Fruit fly (Drosophila melanogaster) whole organism, larva: ENCODE data around the gene CG1105.

Experiments
- noc ChIP-seq: fragments of 200-800 bp; sonication (Bioruptor generic); optimal IDR thresholded peaks from 3 replicates; lab custom pipeline; 2019; ENCODE audit warnings: missing biosample characterization, mild to moderate bottlenecking, missing genetic modification characterization, moderate library complexity

Gene CG1105

dm6 chr3R:7067092-7067491, at the start of gene CG1105, which contains the start of gene CG1965:
Gene CG1105, minus strand, starts transcription at chr3R:7067136.
Gene CG1965, plus strand, starts transcription at chr3R:7067401.
- peak; percentile 81 for TF ChIP-seq noc

dm6 chr3R:7116511-7116910, 49.6 kb upstream of the CG1105 start:
- no peak for TF ChIP-seq noc

DNA sequence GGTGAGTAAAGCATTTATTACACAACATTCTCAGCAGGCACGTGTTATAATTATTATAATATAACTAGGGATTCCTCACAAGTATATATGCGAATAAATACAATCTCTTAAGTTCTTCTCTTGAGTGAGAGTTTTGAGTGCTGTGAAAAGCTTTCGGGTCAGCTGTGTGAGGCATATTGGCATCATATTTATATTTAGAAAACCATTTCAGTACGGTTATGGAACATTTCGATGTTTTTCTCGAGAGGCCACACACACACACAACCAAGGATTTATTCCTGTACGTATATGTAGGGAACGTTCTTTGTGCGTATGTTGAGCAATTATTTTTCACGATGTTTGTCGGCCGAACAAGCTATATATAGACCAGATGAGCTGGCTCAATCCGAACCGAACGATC, 46.0 kb upstream of the CG1105 start:
- no peak for TF ChIP-seq noc

DNA sequence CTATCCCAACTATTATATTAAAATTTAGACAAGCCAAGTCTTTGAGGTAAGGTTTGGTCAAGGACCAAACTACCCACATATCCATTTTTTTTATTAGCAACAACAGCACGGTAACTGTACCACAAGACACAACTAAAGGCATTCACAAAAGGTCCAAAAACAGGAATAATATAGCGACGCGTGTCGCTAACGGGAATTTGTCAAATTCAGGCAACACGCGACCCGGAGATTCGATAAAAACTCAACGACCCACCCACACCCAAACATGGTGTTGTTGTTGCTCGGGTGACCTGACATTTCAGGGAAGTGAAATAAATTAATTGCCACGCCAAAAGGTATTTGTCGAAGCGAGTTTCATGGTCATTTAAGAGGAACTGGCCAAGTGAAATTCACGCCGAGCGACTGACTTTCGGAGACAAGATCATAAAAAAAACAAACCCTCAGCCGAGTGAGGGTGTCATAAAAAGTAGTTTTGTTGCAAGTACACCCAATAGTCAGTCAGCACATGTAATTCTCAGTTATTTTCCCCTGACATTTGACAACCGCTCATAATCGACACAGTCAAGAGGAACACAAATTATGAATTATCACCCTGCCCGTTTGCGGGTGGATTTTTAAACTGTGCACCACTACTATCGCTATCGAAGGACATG, 44.4 kb upstream of the CG1105 start:
- TF ChIP-seq noc: no peak

dm6 chr3R:7109760-7110303, 42.9 kb upstream of the CG1105 start:
- no peak for TF ChIP-seq noc

dm6 chr3R:7108589-7109312, 41.8 kb upstream of the CG1105 start:
- peak; percentile 5 for TF ChIP-seq noc

DNA sequence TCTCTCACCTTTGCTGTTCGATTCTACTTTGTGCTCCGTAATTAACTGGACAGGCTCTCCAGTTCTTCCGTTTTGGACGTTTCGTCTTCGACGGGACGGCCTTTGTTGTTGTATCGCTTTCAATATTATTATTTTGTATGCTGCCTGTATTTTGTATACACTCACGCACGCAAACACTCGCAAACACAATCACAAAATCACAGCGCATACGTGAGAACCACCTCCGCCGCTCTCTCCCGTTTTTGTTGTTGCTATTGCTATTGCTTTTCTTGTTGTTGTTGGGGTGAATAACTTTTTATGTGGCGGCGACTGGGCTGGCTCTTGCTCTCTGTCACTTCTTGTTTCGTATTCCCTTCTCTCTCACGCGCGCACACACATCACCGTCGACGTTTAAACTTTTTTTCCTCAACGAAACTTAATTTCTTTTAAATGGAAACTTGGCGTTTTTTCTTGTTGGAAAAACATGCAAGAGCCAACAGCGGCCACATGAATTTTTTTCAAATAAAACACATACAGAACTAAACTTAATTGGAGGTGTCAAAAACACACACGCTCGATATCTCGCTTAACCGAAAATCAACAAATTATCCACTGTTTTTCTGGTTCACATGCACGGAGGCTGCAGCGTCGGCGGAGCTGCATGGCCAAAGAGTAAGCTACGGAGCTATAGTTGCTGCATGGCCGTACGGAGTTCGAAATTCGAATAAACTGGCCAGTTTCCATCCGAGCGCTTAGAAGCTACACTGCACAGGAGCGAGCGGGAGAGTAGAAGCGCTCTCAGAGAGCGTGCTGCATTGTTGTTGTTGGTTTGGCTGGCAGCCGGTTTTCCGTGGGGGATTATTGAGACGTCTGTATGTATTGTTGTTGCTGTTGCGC, 41.0 kb upstream of the CG1105 start:
- peak; percentile 58 for TF ChIP-seq noc

DNA sequence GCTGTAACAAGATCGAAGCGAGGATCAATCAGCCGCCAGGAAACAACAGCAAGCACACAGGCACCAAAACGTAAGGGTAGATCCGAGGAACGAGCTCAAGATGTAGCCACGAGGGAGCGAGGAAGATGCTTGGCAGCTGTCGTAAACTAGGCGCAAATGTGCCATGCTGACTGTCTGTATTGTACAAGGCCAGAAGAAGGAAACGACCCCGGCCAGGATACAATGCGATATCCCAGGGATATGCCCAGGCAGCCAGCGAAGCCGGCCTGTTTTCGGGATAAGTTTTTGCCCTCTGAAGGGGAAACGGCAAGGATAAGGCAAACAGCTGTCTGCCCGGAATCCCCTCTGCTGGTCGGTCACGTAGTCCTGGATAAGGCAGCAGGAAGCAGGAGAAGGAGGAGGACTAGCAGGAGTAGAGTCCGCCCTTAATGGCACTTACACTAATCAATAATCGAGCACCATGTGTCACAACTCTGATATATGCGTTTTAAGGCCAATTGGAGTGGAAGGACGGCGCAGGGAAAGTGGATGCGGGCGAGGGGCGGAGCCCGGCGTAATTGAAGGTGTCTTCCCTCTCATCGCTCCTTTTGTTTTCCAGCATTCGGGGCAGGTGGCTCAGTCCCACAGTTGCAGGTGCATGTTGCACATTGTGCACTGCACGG, 38.7 kb upstream of the CG1105 start:
- no peak for TF ChIP-seq noc

dm6 chr3R:7104308-7104707, 37.4 kb upstream of the CG1105 start:
- no peak for TF ChIP-seq noc

DNA sequence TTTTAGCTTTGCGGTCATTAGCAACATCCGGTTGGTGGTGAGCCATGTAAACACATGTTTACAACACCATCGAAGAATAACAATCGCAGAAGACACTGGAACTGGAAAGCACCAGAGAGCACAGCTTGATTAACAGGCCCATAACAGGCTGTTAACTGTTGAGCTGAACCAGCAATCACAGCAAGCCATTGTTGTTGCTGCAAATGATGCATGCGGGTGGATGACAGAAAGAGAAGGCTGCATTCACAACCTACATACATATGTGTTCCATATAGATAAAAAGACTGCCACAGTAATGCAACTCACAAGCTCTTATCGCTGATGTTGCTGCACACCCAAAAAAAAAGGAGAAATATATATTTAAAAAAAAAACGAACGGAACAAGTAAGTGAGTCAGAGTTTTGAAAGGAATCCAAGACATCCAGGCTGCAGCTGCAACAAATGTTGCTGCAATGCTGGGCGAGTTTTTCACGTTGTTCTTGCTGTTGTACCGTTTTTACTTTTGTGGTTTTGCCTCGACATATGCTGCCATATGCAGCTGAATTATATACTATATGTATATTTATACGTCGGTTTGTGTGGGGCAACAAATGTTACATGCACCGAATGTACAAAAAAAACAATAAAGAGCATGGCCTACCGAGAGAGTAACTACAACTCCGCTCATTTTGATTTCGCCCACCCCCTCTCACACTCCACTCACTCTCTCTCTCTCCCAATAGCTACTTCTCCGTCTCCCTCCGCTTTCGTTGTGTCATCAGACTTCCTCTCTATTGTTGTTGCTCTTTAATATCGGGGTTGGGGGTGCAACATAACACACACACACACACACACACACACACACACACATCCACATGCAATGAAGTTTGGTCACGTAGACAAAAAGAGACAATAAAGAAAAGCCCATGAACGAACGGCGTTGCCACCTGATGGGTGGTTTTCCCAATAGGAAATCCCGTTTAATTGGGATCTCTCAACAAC, 36.2 kb upstream of the CG1105 start:
- TF ChIP-seq noc: no peak

DNA sequence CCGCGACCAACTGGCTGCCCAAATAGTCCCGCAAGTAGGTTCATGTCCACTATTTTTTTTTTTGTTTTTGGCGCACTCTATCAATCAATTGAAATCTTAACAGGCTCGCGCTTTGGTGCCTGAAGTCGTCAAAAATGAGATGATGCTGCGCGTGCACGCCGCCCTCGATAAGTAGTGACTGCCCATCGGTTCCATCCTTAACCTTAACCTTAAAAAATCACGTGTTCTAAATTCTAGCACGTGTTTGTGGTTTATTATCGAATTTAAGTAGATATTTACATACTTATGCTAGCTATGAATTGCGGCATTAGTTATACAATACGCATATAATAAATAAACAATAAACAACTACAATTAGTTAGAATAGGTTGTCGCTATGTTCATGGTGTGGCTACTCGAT, 27.4 kb upstream of the CG1105 start:
- no peak for TF ChIP-seq noc

dm6 chr3R:7093592-7093991, 26.7 kb upstream of the CG1105 start:
- no peak for TF ChIP-seq noc

- TF ChIP-seq noc: no peak
Observed at dm6 chr3R:7091904-7092303, 25.0 kb upstream of the CG1105 start.

DNA sequence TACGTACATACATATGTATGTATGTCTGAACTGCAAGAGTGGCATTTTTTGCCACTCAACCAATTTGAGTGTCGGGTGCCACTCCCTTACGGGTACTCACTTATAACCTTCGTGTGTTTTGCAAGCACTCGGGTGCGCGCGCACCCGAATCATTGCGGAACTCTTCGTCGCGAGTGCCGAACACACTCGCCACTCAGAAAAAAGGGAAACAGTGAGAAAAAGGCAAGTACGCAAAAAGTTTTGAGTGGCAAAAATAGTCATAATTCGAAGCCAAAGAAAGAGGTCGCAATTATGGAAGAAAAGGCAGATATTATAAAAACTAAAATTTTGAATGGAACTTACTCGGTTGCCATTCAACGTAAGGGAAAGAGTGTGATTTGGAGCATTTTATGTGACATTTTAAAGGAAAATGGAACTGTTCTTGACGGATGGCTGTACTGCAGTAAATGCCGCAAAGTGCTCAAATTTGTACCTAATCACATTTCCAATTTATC, 23.4 kb upstream of the CG1105 start:
- no peak for TF ChIP-seq noc
